Fruit fly (Drosophila melanogaster) whole organism, embryonic: ENCODE data around the gene Jhbp3.
A peak's percentile ranks its signal among the peaks of the same experiment; 100 is the strongest.

Experiments
- CG10267 ChIP-seq: fragments of 200-800 bp; sonication (Bioruptor generic); optimal IDR thresholded peaks from 2 replicates; lab custom pipeline; 2018; ENCODE audit warnings: missing biosample characterization, mild to moderate bottlenecking, missing genetic modification characterization, moderate library complexity
- CG11696 ChIP-seq: fragments of 200-800 bp; sonication (Bioruptor generic); IDR thresholded peaks from 2 replicates; pipeline ENCODE4 v1.3.6; 2022; ENCODE audit warnings: missing biosample characterization, missing genetic modification characterization
- CG12942 ChIP-seq: fragments of 200-800 bp; sonication (Bioruptor generic); optimal IDR thresholded peaks from 3 replicates; lab custom pipeline; 2016; ENCODE audit warnings: missing biosample characterization, missing genetic modification characterization
- CG13894 ChIP-seq: fragments of 200-800 bp; sonication (Bioruptor generic); optimal IDR thresholded peaks from 3 replicates; lab custom pipeline; 2018; ENCODE audit warnings: missing biosample characterization, mild to moderate bottlenecking, missing genetic modification characterization, moderate library complexity
- CG15011 ChIP-seq: fragments of 200-800 bp; sonication (Bioruptor generic); optimal IDR thresholded peaks from 3 replicates; lab custom pipeline; 2018; ENCODE audit warnings: missing biosample characterization, mild to moderate bottlenecking, missing genetic modification characterization
- CG17361 ChIP-seq: fragments of 200-800 bp; sonication (Bioruptor generic); IDR thresholded peaks from 3 replicates; pipeline ENCODE4 v1.3.6; 2022; ENCODE audit warnings: missing biosample characterization, missing genetic modification characterization
- CG2199 ChIP-seq: fragments of 200-800 bp; sonication (Bioruptor generic); IDR thresholded peaks from 3 replicates; pipeline ENCODE4 v1.3.6; 2022; ENCODE audit warnings: missing biosample characterization, missing genetic modification characterization
- CG30020 ChIP-seq: fragments of 200-800 bp; optimal IDR thresholded peaks from 2 replicates; lab custom pipeline; 2019; ENCODE audit warnings: missing biosample characterization, mild to moderate bottlenecking, missing genetic modification characterization, moderate library complexity
- CG4707 ChIP-seq: fragments of 200-800 bp; sonication (Bioruptor generic); optimal IDR thresholded peaks from 2 replicates; lab custom pipeline; 2018; ENCODE audit warnings: missing biosample characterization, mild to moderate bottlenecking, missing genetic modification characterization, moderate library complexity
- CG5180 ChIP-seq: fragments of 200-800 bp; sonication (Bioruptor generic); optimal IDR thresholded peaks from 3 replicates; lab custom pipeline; 2017; ENCODE audit warnings: missing biosample characterization, missing genetic modification characterization, mild to moderate bottlenecking, moderate library complexity, missing genetic modification reagents
- CG7963 ChIP-seq: fragments of 200-800 bp; sonication (Bioruptor generic); IDR thresholded peaks from 3 replicates; pipeline ENCODE4 v1.3.6; 2022; ENCODE audit warnings: missing biosample characterization, missing genetic modification characterization; ENCODE audit not compliant: partially characterized antibody
- CG7987 ChIP-seq: fragments of 200-800 bp; sonication (Bioruptor generic); optimal IDR thresholded peaks from 2 replicates; lab custom pipeline; 2018; ENCODE audit warnings: missing biosample characterization, mild to moderate bottlenecking, missing genetic modification characterization, moderate library complexity
- CG8359 ChIP-seq: fragments of 200-800 bp; sonication (Bioruptor generic); optimal IDR thresholded peaks from 2 replicates; lab custom pipeline; 2017; ENCODE audit warnings: missing biosample characterization, mild to moderate bottlenecking, missing genetic modification characterization, borderline replicate concordance
- CG8765 ChIP-seq: fragments of 200-800 bp; sonication (Bioruptor generic); IDR thresholded peaks from 2 replicates; pipeline ENCODE4 v1.3.6; 2022; ENCODE audit warnings: missing biosample characterization, missing genetic modification characterization
- CG8924 ChIP-seq: fragments of 200-800 bp; optimal IDR thresholded peaks from 3 replicates; lab custom pipeline; 2019; ENCODE audit warnings: missing biosample characterization, mild to moderate bottlenecking, missing genetic modification characterization, moderate library complexity
- CHES-1-like ChIP-seq: fragments of 200-800 bp; sonication (Bioruptor generic); optimal IDR thresholded peaks from 2 replicates; lab custom pipeline; 2016; ENCODE audit warnings: missing biosample characterization, missing genetic modification characterization
- CrebB ChIP-seq: fragments of 200-800 bp; sonication (Bioruptor generic); optimal IDR thresholded peaks from 3 replicates; lab custom pipeline; 2018; ENCODE audit warnings: missing biosample characterization, mild to moderate bottlenecking, missing genetic modification characterization
- E2f1 ChIP-seq: fragments of 200-800 bp; sonication (Bioruptor generic); IDR thresholded peaks from 2 replicates; pipeline ENCODE4 v1.3.6; 2022; ENCODE audit warnings: missing biosample characterization, missing genetic modification characterization
- H2.0 ChIP-seq: fragments of 200-800 bp; sonication (Bioruptor generic); IDR thresholded peaks from 2 replicates; pipeline ENCODE4 v1.3.6; 2022; ENCODE audit warnings: missing biosample characterization, missing genetic modification characterization
- Hey ChIP-seq: fragments of 200-800 bp; sonication (Bioruptor generic); optimal IDR thresholded peaks from 3 replicates; lab custom pipeline; 2018; ENCODE audit warnings: missing biosample characterization, mild to moderate bottlenecking, missing genetic modification characterization
- Kr ChIP-seq: fragments of 200-800 bp; sonication (Bioruptor generic); optimal IDR thresholded peaks from 2 replicates; lab custom pipeline; 2017; ENCODE audit warnings: missing biosample characterization, mild to moderate bottlenecking, missing genetic modification characterization
- Med ChIP-seq: fragments of 200-800 bp; sonication (Bioruptor generic); peaks from one replicate; lab custom pipeline; 2016; ENCODE audit warnings: missing biosample characterization, missing genetic modification characterization, mild to moderate bottlenecking, inconsistent platforms, moderate library complexity
- PHDP ChIP-seq: fragments of 200-800 bp; sonication (Bioruptor generic); optimal IDR thresholded peaks from 3 replicates; lab custom pipeline; 2018; ENCODE audit warnings: missing biosample characterization, mild to moderate bottlenecking, missing genetic modification characterization, moderate library complexity
- Pdp1 ChIP-seq, 2 experiments: fragments of 200-800 bp; sonication (Bioruptor generic); optimal IDR thresholded peaks; 3 replicates each; lab custom pipeline; 2016; ENCODE audit warnings: missing biosample characterization in 2 of 2, missing genetic modification characterization in 2 of 2, mild to moderate bottlenecking in 1 of 2, moderate library complexity in 1 of 2
- cad ChIP-seq: fragments of >200 bp; optimal IDR thresholded peaks from 2 replicates; lab custom pipeline; 2017; ENCODE audit warnings: missing biosample characterization, missing genetic modification characterization
- chinmo ChIP-seq: fragments of 200-800 bp; sonication (Bioruptor generic); IDR thresholded peaks from 4 replicates; pipeline ENCODE4 v1.3.6; 2022; ENCODE audit warnings: missing biosample characterization, missing genetic modification characterization; ENCODE audit not compliant: partially characterized antibody
- crol ChIP-seq: fragments of 200-800 bp; sonication (Bioruptor generic); IDR thresholded peaks from 2 replicates; pipeline ENCODE4 v1.3.6; 2022; ENCODE audit warnings: missing biosample characterization, missing genetic modification characterization
- grn ChIP-seq: fragments of 200-800 bp; sonication (Bioruptor generic); optimal IDR thresholded peaks from 3 replicates; lab custom pipeline; 2017; ENCODE audit warnings: missing biosample characterization, missing genetic modification characterization
- h ChIP-seq: fragments of >200 bp; optimal IDR thresholded peaks from 2 replicates; lab custom pipeline; 2017
- hkb ChIP-seq, 2 experiments: fragments of 200-800 bp in 1 of 2; fragments of >200 bp in 1 of 2; sonication (Bioruptor generic) in 1 of 2; IDR thresholded peaks in 1 of 2; optimal IDR thresholded peaks in 1 of 2; 2 replicates each; pipeline versions ENCODE4 v1.3.6 to Lab custom; 2017 to 2022; ENCODE audit warnings: missing biosample characterization in 1 of 2, missing genetic modification characterization in 1 of 2
- insv ChIP-seq, 2 experiments: fragments of 200-800 bp; sonication (Bioruptor generic); optimal IDR thresholded peaks; 3 replicates each; lab custom pipeline; 2016 to 2018; ENCODE audit warnings: missing biosample characterization in 2 of 2, missing genetic modification characterization in 2 of 2
- jing ChIP-seq: fragments of 200-800 bp; sonication (Bioruptor generic); optimal IDR thresholded peaks from 2 replicates; lab custom pipeline; 2018; ENCODE audit warnings: missing biosample characterization, mild to moderate bottlenecking, missing genetic modification characterization
- lmd ChIP-seq: fragments of 200-800 bp; sonication (Bioruptor generic); IDR thresholded peaks from 2 replicates; pipeline ENCODE4 v1.3.6; 2022; ENCODE audit warnings: missing biosample characterization, missing genetic modification characterization
- nerfin-1 ChIP-seq: fragments of 200-800 bp; sonication (Bioruptor generic); optimal IDR thresholded peaks from 3 replicates; lab custom pipeline; 2019; ENCODE audit warnings: missing biosample characterization, mild to moderate bottlenecking, missing genetic modification characterization, moderate library complexity
- oc ChIP-seq: fragments of 200-800 bp; sonication (Bioruptor generic); optimal IDR thresholded peaks from 2 replicates; lab custom pipeline; 2018; ENCODE audit warnings: missing biosample characterization, mild to moderate bottlenecking, missing genetic modification characterization, moderate library complexity
- pan ChIP-seq, 4 experiments: fragments of >200 bp in 3 of 4; fragments of 200-800 bp in 1 of 4; sonication (Bioruptor generic) in 1 of 4; optimal IDR thresholded peaks in 3 of 4; IDR thresholded peaks in 1 of 4; 2 replicates each; pipeline versions ENCODE4 v1.3.6 to Lab custom; 2017 to 2022; ENCODE audit warnings: missing biosample characterization in 2 of 4, missing genetic modification characterization in 2 of 4, mixed read lengths in 1 of 4
- prd ChIP-seq, 3 experiments: fragments of >200 bp in 2 of 3; fragments of 200-800 bp in 1 of 3; sonication (Bioruptor generic) in 1 of 3; optimal IDR thresholded peaks in 2 of 3; IDR thresholded peaks in 1 of 3; 2 replicates in 2 of 3; 3 replicates in 1 of 3; pipeline versions ENCODE4 v1.3.6 to Lab custom; 2017 to 2022; ENCODE audit warnings: missing biosample characterization in 1 of 3, missing genetic modification characterization in 1 of 3
- run ChIP-seq: fragments of 200-800 bp; sonication (Bioruptor generic); optimal IDR thresholded peaks from 3 replicates; lab custom pipeline; 2018; ENCODE audit warnings: missing biosample characterization, mild to moderate bottlenecking, missing genetic modification characterization
- sd ChIP-seq: fragments of 200-800 bp; sonication (Bioruptor generic); optimal IDR thresholded peaks from 3 replicates; lab custom pipeline; 2018; ENCODE audit warnings: missing biosample characterization, mild to moderate bottlenecking, missing genetic modification characterization, moderate library complexity
- sim ChIP-seq: fragments of 200-800 bp; sonication (Bioruptor generic); IDR thresholded peaks from 2 replicates; pipeline ENCODE4 v1.3.6; 2022; ENCODE audit warnings: missing biosample characterization, missing genetic modification characterization
- sisA ChIP-seq: fragments of 200-800 bp; sonication (Bioruptor generic); IDR thresholded peaks from 2 replicates; pipeline ENCODE4 v1.3.6; 2022; ENCODE audit warnings: missing biosample characterization, missing genetic modification characterization
- sna ChIP-seq: fragments of 200-800 bp; sonication (Bioruptor generic); IDR thresholded peaks from 2 replicates; pipeline ENCODE4 v1.3.6; 2022; ENCODE audit warnings: missing biosample characterization, missing genetic modification characterization; ENCODE audit not compliant: partially characterized antibody
- sob ChIP-seq: fragments of 200-800 bp; sonication (Bioruptor generic); IDR thresholded peaks from 2 replicates; pipeline ENCODE4 v1.3.6; 2022; ENCODE audit warnings: missing biosample characterization, missing genetic modification characterization
- sr ChIP-seq: fragments of 200-800 bp; sonication (Bioruptor generic); IDR thresholded peaks from 3 replicates; pipeline ENCODE4 v1.3.6; 2022; ENCODE audit warnings: missing biosample characterization, missing genetic modification characterization
- trem ChIP-seq: fragments of 200-800 bp; optimal IDR thresholded peaks from 3 replicates; lab custom pipeline; 2019; ENCODE audit warnings: missing biosample characterization, mild to moderate bottlenecking, missing genetic modification characterization, moderate library complexity
- wdn ChIP-seq: fragments of 200-800 bp; sonication (Bioruptor generic); IDR thresholded peaks from 2 replicates; pipeline ENCODE4 v1.3.6; 2022; ENCODE audit warnings: missing biosample characterization, missing genetic modification characterization
- zen ChIP-seq: fragments of 200-800 bp; sonication (Bioruptor generic); optimal IDR thresholded peaks from 3 replicates; lab custom pipeline; 2018; ENCODE audit warnings: missing biosample characterization, mild to moderate bottlenecking, missing genetic modification characterization, moderate library complexity

The Jhbp3 gene

dm6 chr3R:4987408-4987807 is 32.4 kb upstream of the Jhbp3 start (continued):
- TF ChIP-seq grn (GFP tag; lab: Kevin White, UChicago) (peak; percentile 69), CG13894 (tag; lab: Kevin White, UChicago) (peak; percentile 16), Kr (no peak)

- TF ChIP-seq sim (0 out of 2 replicates have a peak, but pooled peaks have one; percentile 24), pan (optimal IDR thresholded peaks at IDR 0.05; lab: Kevin White, UChicago) (no peak), pan (GFP tag; optimal IDR thresholded peaks at IDR 0.05 in 1 of 2, IDR thresholded peaks at IDR 0.05 in 1 of 2) (peak in 1 of 2 experiments; percentile 7), H2.0 (no peak), crol (peak; percentile 66), E2f1 (no peak), CG7963 (GFP tag; lab: Robert Waterston, UW) (0 out of 3 replicates have a peak, but pooled peaks have one; percentile 32), hkb (optimal IDR thresholded peaks at IDR 0.05; lab: Kevin White, UChicago) (no peak), hkb (GFP tag; IDR thresholded peaks at IDR 0.05; lab: Robert Waterston, UW) (no peak), Pdp1 (GFP tag; optimal IDR thresholded peaks at IDR 0.05; lab: Kevin White, UChicago) (peak in 1 of 2 experiments; percentile 40), CG30020 (tag; lab: Kevin White, UChicago) (no peak), jing (GFP tag; lab: Kevin White, UChicago) (no peak), CG15011 (GFP tag; lab: Kevin White, UChicago) (no peak), sob (no peak), sd (tag; lab: Kevin White, UChicago) (peak; percentile 45), CG8765 (GFP tag; lab: Robert Waterston, UW) (no peak), insv (GFP tag; optimal IDR thresholded peaks at IDR 0.05; lab: Kevin White, UChicago) (no peak), CG12942 (GFP tag; lab: Kevin White, UChicago) (no peak), h (lab: Kevin White, UChicago) (no peak), wdn (GFP tag; lab: Robert Waterston, UW) (no peak), CHES-1-like (GFP tag; lab: Kevin White, UChicago) (no peak), CG10267 (tag; lab: Kevin White, UChicago) (no peak), trem (tag; lab: Kevin White, UChicago) (no peak), prd (optimal IDR thresholded peaks at IDR 0.05; lab: Kevin White, UChicago) (no peak), prd (GFP tag; IDR thresholded peaks at IDR 0.05; lab: Robert Waterston, UW) (no peak), zen (tag; lab: Kevin White, UChicago) (no peak), sisA (GFP tag; lab: Robert Waterston, UW) (no peak), CG5180 (no peak), Med (peak; percentile 59), sr (GFP tag; lab: Robert Waterston, UW) (peak; percentile 27; the same call in 1 of the 3 replicates), sna (GFP tag; lab: Robert Waterston, UW) (no peak), chinmo (GFP tag; lab: Robert Waterston, UW) (no peak)
These were observed 31.6 kb upstream of the Jhbp3 start for dm6 chr3R:4986666-4987065.

- TF ChIP-seq CG2199 (GFP tag; lab: Robert Waterston, UW) (peak; percentile 68; the same call in 1 of the 3 replicates), run (tag; lab: Kevin White, UChicago) (peak; percentile 24), CG17361 (GFP tag; lab: Robert Waterston, UW) (0 out of 3 replicates have a peak, but pooled peaks have one; percentile 9), CG8359 (no peak), Hey (peak; percentile 80), PHDP (tag; lab: Kevin White, UChicago) (no peak), Med (peak; percentile 77), hkb (optimal IDR thresholded peaks at IDR 0.05; lab: Kevin White, UChicago) (no peak), hkb (GFP tag; IDR thresholded peaks at IDR 0.05; lab: Robert Waterston, UW) (0 out of 2 replicates have a peak, but pooled peaks have one; percentile 8), cad (GFP tag; lab: Kevin White, UChicago) (peak; percentile 9), CrebB (tag; lab: Kevin White, UChicago) (no peak), oc (tag; lab: Kevin White, UChicago) (peak; percentile 47), CG7987 (GFP tag; lab: Kevin White, UChicago) (no peak), CG11696 (GFP tag; lab: Robert Waterston, UW) (0 out of 2 replicates have a peak, but pooled peaks have one; percentile 12), nerfin-1 (peak; percentile 59), lmd (GFP tag; lab: Robert Waterston, UW) (no peak), CG4707 (no peak), CG8924 (tag; lab: Kevin White, UChicago) (no peak)
These were observed 29.6 kb upstream of the Jhbp3 start for dm6 chr3R:4984688-4985087.
